Worm (Caenorhabditis elegans) whole organism, L3 larva: ENCODE results near the gene H11E01.2.

Source experiments
- ceh-82 ChIP-seq: fragments of 150-350 bp; optimal IDR thresholded peaks from 2 replicates; lab custom pipeline; 2014; ENCODE audit warnings: missing biosample characterization, missing genetic modification characterization
- egl-27 ChIP-seq: sonication (generic microtip); optimal IDR thresholded peaks from 4 replicates; lab custom pipeline; 2017; ENCODE audit warnings: missing biosample characterization, missing genetic modification reagents, missing genetic modification characterization
- egl-5 ChIP-seq: fragments of 150-350 bp; optimal IDR thresholded peaks from 2 replicates; lab custom pipeline; 2017; ENCODE audit warnings: missing biosample characterization, missing genetic modification reagents, missing genetic modification characterization, inconsistent platforms
- hmg-11 ChIP-seq: sonication (generic microtip); optimal IDR thresholded peaks from 2 replicates; lab custom pipeline; 2016; ENCODE audit warnings: missing genetic modification characterization, missing compliant biosample characterization
- lin-39 ChIP-seq: fragments of 150-350 bp; optimal IDR thresholded peaks from 2 replicates; lab custom pipeline; 2018; ENCODE audit warnings: missing biosample characterization, missing genetic modification reagents, missing genetic modification characterization
- nhr-76 ChIP-seq: fragments of 150-350 bp; sonication (generic microtip); optimal IDR thresholded peaks from 5 replicates; lab custom pipeline; 2014; ENCODE audit warnings: missing biosample characterization, missing genetic modification characterization
- snpc-4 ChIP-seq: fragments of 150-350 bp; optimal IDR thresholded peaks from 2 replicates; lab custom pipeline; 2014; ENCODE audit warnings: missing biosample characterization, missing genetic modification characterization
- unc-39 ChIP-seq: sonication (generic microtip); optimal IDR thresholded peaks from 4 replicates; lab custom pipeline; 2017; ENCODE audit warnings: missing biosample characterization, missing genetic modification characterization
- unc-62 ChIP-seq: fragments of 150-350 bp; sonication (generic microtip); optimal IDR thresholded peaks from 4 replicates; lab custom pipeline; 2014; ENCODE audit warnings: missing biosample characterization, missing genetic modification reagents, missing genetic modification characterization
- ztf-11 ChIP-seq: fragments of 150-350 bp; optimal IDR thresholded peaks from 2 replicates; lab custom pipeline; 2014; ENCODE audit warnings: missing biosample characterization, missing genetic modification characterization

- TF ChIP-seq lin-39 (tag; lab: Kevin White, UChicago) (no peak), unc-62 (no peak), nhr-76 (no peak), egl-27 (tag; lab: Kevin White, UChicago) (no peak), egl-5 (tag; lab: Kevin White, UChicago) (no peak), ceh-82 (no peak), hmg-11 (tag; lab: Kevin White, UChicago) (no peak), unc-39 (tag; lab: Kevin White, UChicago) (no peak), ztf-11 (tag; lab: Kevin White, UChicago) (no peak), snpc-4 (no peak)
These were observed 46.2 kb downstream of the H11E01.2 start for ce11 chrX:1667056-1667455.
